Worm (Caenorhabditis elegans) whole organism, mixed stage, embryonic: ENCODE measurements around the gene W09H1.4.

Experiments
- ces-1 ChIP-seq: fragments of 150-350 bp; optimal IDR thresholded peaks from 2 replicates; lab custom pipeline; 2014; ENCODE audit warnings: missing biosample characterization, missing genetic modification reagents, missing genetic modification characterization
- mep-1 ChIP-seq: fragments of 150-350 bp; optimal IDR thresholded peaks from 2 replicates; lab custom pipeline; 2017; ENCODE audit warnings: missing biosample characterization, missing genetic modification reagents, missing genetic modification characterization, inconsistent platforms
- nhr-237 ChIP-seq: fragments of 150-350 bp; optimal IDR thresholded peaks from 2 replicates; lab custom pipeline; 2014; ENCODE audit warnings: missing biosample characterization, missing genetic modification characterization

ce11 chrII:13188084-13188483, 4.8 kb downstream of the W09H1.4 start:
- TF ChIP-seq nhr-237 (tag; lab: Kevin White, UChicago) (no peak), mep-1 (tag; lab: Kevin White, UChicago) (no peak), ces-1 (no peak)
